Fruit fly (Drosophila melanogaster) whole organism, prepupa: ENCODE data around the gene hbt.

Experiments used
- CG6276 ChIP-seq: fragments of 200-800 bp; sonication (Bioruptor generic); optimal IDR thresholded peaks from 2 replicates; lab custom pipeline; 2017; ENCODE audit warnings: missing biosample characterization, mild to moderate bottlenecking, missing genetic modification characterization
- CG6854 ChIP-seq: fragments of 200-800 bp; sonication (Bioruptor generic); optimal IDR thresholded peaks from 2 replicates; lab custom pipeline; 2017; ENCODE audit warnings: missing biosample characterization, mild to moderate bottlenecking, missing genetic modification characterization
- OdsH ChIP-seq: fragments of 200-800 bp; sonication (Bioruptor generic); optimal IDR thresholded peaks from 3 replicates; lab custom pipeline; 2016; ENCODE audit warnings: missing biosample characterization, missing genetic modification characterization
- acj6 ChIP-seq: fragments of 200-800 bp; sonication (Bioruptor generic); optimal IDR thresholded peaks from 3 replicates; lab custom pipeline; 2016; ENCODE audit warnings: missing biosample characterization, missing genetic modification characterization
- eg ChIP-seq: fragments of 200-800 bp; sonication (Bioruptor generic); IDR thresholded peaks from 3 replicates; pipeline ENCODE4 v1.3.6; 2022; ENCODE audit warnings: missing biosample characterization, missing genetic modification characterization
- salr ChIP-seq, 2 experiments: fragments of 200-800 bp; sonication (Bioruptor generic); optimal IDR thresholded peaks; 3 replicates each; lab custom pipeline; 2016 to 2018; ENCODE audit warnings: missing biosample characterization in 2 of 2, missing genetic modification characterization in 2 of 2, mild to moderate bottlenecking in 1 of 2
- spab ChIP-seq: fragments of 200-800 bp; sonication (Bioruptor generic); optimal IDR thresholded peaks from 2 replicates; lab custom pipeline; 2017; ENCODE audit warnings: missing biosample characterization, mild to moderate bottlenecking, missing genetic modification characterization, missing genetic modification reagents

DNA sequence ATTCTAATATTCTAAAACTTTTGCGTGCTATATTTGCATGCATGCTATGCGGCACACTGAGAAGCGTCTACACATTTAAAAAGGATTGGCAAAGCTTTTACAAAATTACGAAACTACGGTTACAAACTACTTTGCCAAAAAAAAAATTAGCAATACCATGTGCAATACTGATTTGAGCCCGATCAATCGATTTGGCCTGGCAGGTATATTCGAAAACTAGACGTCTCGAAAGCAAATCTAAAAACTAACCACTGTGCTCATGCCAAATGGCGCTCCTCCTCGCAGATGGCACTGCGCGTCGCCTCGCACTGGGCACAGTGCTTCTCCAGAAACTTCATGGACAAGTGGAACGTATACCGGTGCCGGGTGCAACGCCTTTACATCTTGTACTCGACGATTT, 26.4 kb downstream of the hbt start, which contains the start of gene CG16825:
- TF ChIP-seq OdsH (GFP tag; lab: Kevin White, UChicago) (no peak), spab (GFP tag; lab: Kevin White, UChicago) (no peak), CG6276 (GFP tag; lab: Kevin White, UChicago) (no peak), salr (GFP tag; optimal IDR thresholded peaks at IDR 0.05; lab: Kevin White, UChicago) (no peak), eg (GFP tag; lab: Robert Waterston, UW) (no peak), CG6854 (GFP tag; lab: Kevin White, UChicago) (no peak), acj6 (GFP tag; lab: Kevin White, UChicago) (no peak)
